Fruit fly (Drosophila melanogaster) whole organism, prepupa: ENCODE measurements around the gene CG13043.

Source experiments
- CG11902 ChIP-seq: fragments of 200-800 bp; sonication (Bioruptor generic); optimal IDR thresholded peaks from 3 replicates; lab custom pipeline; 2016; ENCODE audit warnings: missing biosample characterization, missing genetic modification characterization
- Hr38 ChIP-seq: sonication (Bioruptor generic); optimal IDR thresholded peaks from 2 replicates; lab custom pipeline; 2016; ENCODE audit warnings: missing biosample characterization, missing genetic modification characterization

DNA sequence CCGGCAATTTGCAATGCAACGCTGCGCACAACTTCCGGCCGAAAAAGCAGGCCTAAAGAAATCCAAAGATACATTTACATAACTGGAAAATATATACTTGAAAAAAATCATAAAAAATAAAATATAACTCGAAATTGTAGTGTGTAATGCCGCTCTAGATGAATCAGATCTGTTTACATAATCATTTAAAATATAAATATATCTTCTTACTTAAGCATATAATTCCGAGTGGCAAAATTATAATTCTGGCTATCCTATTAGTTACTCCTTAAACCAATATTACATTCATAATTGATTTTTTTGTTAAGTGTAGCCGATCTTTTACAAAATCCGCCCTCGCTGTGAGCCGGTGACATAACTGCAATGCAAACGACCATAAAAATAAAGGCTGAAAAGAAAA lies 33.8 kb upstream of the CG13043 start:
- TF ChIP-seq CG11902 (GFP tag; lab: Kevin White, UChicago): no peak
- no peak for TF ChIP-seq Hr38 (GFP tag; lab: Kevin White, UChicago)
